Worm (Caenorhabditis elegans) whole organism, late embryonic: Measurements from ENCODE around the gene clec-219.

Source experiments
- T23F11.4 ChIP-seq: fragments of 200-800 bp; sonication (Bioruptor generic); optimal IDR thresholded peaks from 2 replicates; lab custom pipeline; 2018; ENCODE audit warnings: mild to moderate bottlenecking, missing genetic modification characterization, missing compliant biosample characterization
- ceh-22 ChIP-seq: sonication (generic microtip); optimal IDR thresholded peaks from 2 replicates; lab custom pipeline; 2017; ENCODE audit warnings: missing biosample characterization, missing genetic modification characterization
- ceh-24 ChIP-seq: sonication (generic microtip); optimal IDR thresholded peaks from 2 replicates; lab custom pipeline; 2016; ENCODE audit warnings: mild to moderate bottlenecking, missing genetic modification characterization, missing compliant biosample characterization
- ceh-48 ChIP-seq: sonication (generic microtip); optimal IDR thresholded peaks from 2 replicates; lab custom pipeline; 2016; ENCODE audit warnings: missing genetic modification characterization, inconsistent platforms, missing compliant biosample characterization
- ceh-6 ChIP-seq: fragments of 200-800 bp; sonication (Bioruptor generic); optimal IDR thresholded peaks from 2 replicates; lab custom pipeline; 2018; ENCODE audit warnings: mild to moderate bottlenecking, missing genetic modification characterization, missing compliant biosample characterization
- ceh-9 ChIP-seq: sonication (generic microtip); optimal IDR thresholded peaks from 2 replicates; lab custom pipeline; 2016; ENCODE audit warnings: mild to moderate bottlenecking, missing genetic modification characterization, inconsistent platforms, missing compliant biosample characterization
- che-1 ChIP-seq: sonication (generic microtip); optimal IDR thresholded peaks from 2 replicates; lab custom pipeline; 2016; ENCODE audit warnings: mild to moderate bottlenecking, missing genetic modification characterization, missing compliant biosample characterization
- dve-1 ChIP-seq: sonication (generic microtip); optimal IDR thresholded peaks from 2 replicates; lab custom pipeline; 2017; ENCODE audit warnings: antibody characterized with exemption, mild to moderate bottlenecking, missing genetic modification characterization, missing compliant biosample characterization
- elt-2 ChIP-seq: sonication (generic microtip); optimal IDR thresholded peaks from 2 replicates; lab custom pipeline; 2016; ENCODE audit warnings: missing genetic modification reagents, missing genetic modification characterization, missing compliant biosample characterization
- hlh-13 ChIP-seq: fragments of 200-800 bp; sonication (Bioruptor generic); optimal IDR thresholded peaks from 2 replicates; lab custom pipeline; 2018; ENCODE audit warnings: mild to moderate bottlenecking, missing genetic modification characterization, missing compliant biosample characterization
- hlh-6 ChIP-seq: sonication (generic microtip); optimal IDR thresholded peaks from 2 replicates; lab custom pipeline; 2016; ENCODE audit warnings: missing genotype, missing genetic modification characterization, missing compliant biosample characterization
- hlh-8 ChIP-seq: sonication (generic microtip); optimal IDR thresholded peaks from 2 replicates; lab custom pipeline; 2016; ENCODE audit warnings: missing genotype, missing genetic modification characterization, missing compliant biosample characterization
- madf-2 ChIP-seq: sonication (generic microtip); optimal IDR thresholded peaks from 2 replicates; lab custom pipeline; 2017; ENCODE audit warnings: missing genetic modification characterization, missing compliant biosample characterization
- nfya-1 ChIP-seq: sonication (generic microtip); optimal IDR thresholded peaks from 2 replicates; lab custom pipeline; 2017; ENCODE audit warnings: missing genetic modification characterization, mild to moderate bottlenecking, missing compliant biosample characterization, antibody characterized with exemption, moderate library complexity
- nhr-11 ChIP-seq: fragments of 150-350 bp; optimal IDR thresholded peaks from 2 replicates; lab custom pipeline; 2014; ENCODE audit warnings: missing biosample characterization, missing genetic modification characterization
- nhr-232 ChIP-seq: sonication (generic microtip); optimal IDR thresholded peaks from 2 replicates; lab custom pipeline; 2016; ENCODE audit warnings: missing genetic modification characterization, missing compliant biosample characterization
- npax-4 ChIP-seq: sonication (generic microtip); optimal IDR thresholded peaks from 2 replicates; lab custom pipeline; 2016; ENCODE audit warnings: missing genetic modification characterization, missing compliant biosample characterization
- pag-3 ChIP-seq: sonication (generic microtip); optimal IDR thresholded peaks from 2 replicates; lab custom pipeline; 2016; ENCODE audit warnings: missing compliant biosample characterization, missing genetic modification characterization, borderline replicate concordance
- pax-1 ChIP-seq: fragments of 150-350 bp; optimal IDR thresholded peaks from 2 replicates; lab custom pipeline; 2014; ENCODE audit warnings: missing biosample characterization, missing genetic modification characterization
- pqm-1 ChIP-seq: sonication (generic microtip); optimal IDR thresholded peaks from 2 replicates; lab custom pipeline; 2016; ENCODE audit warnings: missing genetic modification characterization, missing compliant biosample characterization
- rnt-1 ChIP-seq: sonication (generic microtip); optimal IDR thresholded peaks from 2 replicates; lab custom pipeline; 2016; ENCODE audit warnings: missing genetic modification characterization, missing compliant biosample characterization
- sdc-2 ChIP-seq: sonication (generic microtip); optimal IDR thresholded peaks from 2 replicates; lab custom pipeline; 2016; ENCODE audit warnings: missing genotype, missing genetic modification characterization, missing compliant biosample characterization
- syd-9 ChIP-seq: sonication (generic microtip); optimal IDR thresholded peaks from 2 replicates; lab custom pipeline; 2016; ENCODE audit warnings: mild to moderate bottlenecking, missing genetic modification characterization, moderate library complexity, missing compliant biosample characterization
- tbx-7 ChIP-seq: sonication (generic microtip); optimal IDR thresholded peaks from 2 replicates; lab custom pipeline; 2016; ENCODE audit warnings: missing genotype, missing genetic modification characterization, missing compliant biosample characterization
- ttx-3 ChIP-seq: sonication (generic microtip); optimal IDR thresholded peaks from 2 replicates; lab custom pipeline; 2016; ENCODE audit warnings: missing genetic modification reagents, missing genetic modification characterization, missing compliant biosample characterization
- unc-3 ChIP-seq, 2 experiments: fragments of 200-800 bp in 1 of 2; sonication (Bioruptor generic) in 1 of 2; sonication (generic microtip) in 1 of 2; conservative IDR thresholded peaks in 1 of 2; optimal IDR thresholded peaks in 1 of 2; 2 replicates each; pipeline versions ENCODE4 v1.3.6 to Lab custom; 2016 to 2022; ENCODE audit warnings: missing compliant biosample characterization in 2 of 2, missing genetic modification characterization in 2 of 2, missing genetic modification reagents in 1 of 2
- unc-55 ChIP-seq: sonication (generic microtip); optimal IDR thresholded peaks from 2 replicates; lab custom pipeline; 2017; ENCODE audit warnings: missing biosample characterization, missing genetic modification reagents, missing genetic modification characterization
- zip-5 ChIP-seq: sonication (generic microtip); optimal IDR thresholded peaks from 2 replicates; lab custom pipeline; 2016; ENCODE audit warnings: missing genetic modification characterization, missing compliant biosample characterization

clec-219 gene

ce11 chrV:8358702-8359101, 40.5 kb downstream of the clec-219 start:
- TF ChIP-seq pqm-1 = no peak
- TF ChIP-seq, all 69 proteins: peak for 0

- TF ChIP-seq T23F11.4 (GFP tag; lab: Kevin White, UChicago) = no peak
- TF ChIP-seq pax-1 = no peak
- no peak for TF ChIP-seq unc-55 (GFP tag; lab: Kevin White, UChicago)
- no peak for TF ChIP-seq madf-2 (tag; lab: Kevin White, UChicago)
- no peak for TF ChIP-seq rnt-1
- no peak for TF ChIP-seq nhr-11 (tag; lab: Kevin White, UChicago)
- TF ChIP-seq pag-3 (tag; lab: Kevin White, UChicago) = no peak
- TF ChIP-seq nfya-1 (tag; lab: Kevin White, UChicago) = peak; percentile 27
- TF ChIP-seq ceh-6 (GFP tag; lab: Kevin White, UChicago) = no peak
- no peak for TF ChIP-seq hlh-13 (GFP tag; lab: Kevin White, UChicago)
- no peak for TF ChIP-seq sdc-2 (tag; lab: Kevin White, UChicago)
- TF ChIP-seq elt-2 (tag; lab: Kevin White, UChicago) = peak; percentile 36
Measured at ce11 chrV:8359113-8359564, 40.9 kb downstream of the clec-219 start, which contains the start of gene mpdu-1. mpdu-1 (minus strand) TSS chrV:8359163.

ce11 chrV:8359792-8360191, 41.6 kb downstream of the clec-219 start, which contains the start of gene F38E1.6:
F38E1.6 (plus strand) TSS chrV:8360092.
- TF ChIP-seq ttx-3 (no peak), tbx-7 (no peak), unc-55 (GFP tag; lab: Kevin White, UChicago) (no peak), ceh-6 (GFP tag; lab: Kevin White, UChicago) (no peak), syd-9 (tag; lab: Kevin White, UChicago) (no peak), npax-4 (tag; lab: Kevin White, UChicago) (no peak)

- TF ChIP-seq ceh-22 (no peak), ceh-48 (tag; lab: Kevin White, UChicago) (no peak), hlh-8 (tag; lab: Kevin White, UChicago) (no peak), unc-3 (GFP tag; conservative IDR thresholded peaks at IDR 0.05; lab: Robert Waterston, UW) (no peak), unc-3 (tag; optimal IDR thresholded peaks at IDR 0.05; lab: Kevin White, UChicago) (no peak), zip-5 (tag; lab: Kevin White, UChicago) (no peak), dve-1 (tag; lab: Kevin White, UChicago) (no peak), rnt-1 (no peak), nhr-232 (tag; lab: Kevin White, UChicago) (no peak), che-1 (tag; lab: Kevin White, UChicago) (no peak), ceh-9 (tag; lab: Kevin White, UChicago) (no peak), ceh-24 (tag; lab: Kevin White, UChicago) (no peak), hlh-6 (tag; lab: Kevin White, UChicago) (no peak), T23F11.4 (GFP tag; lab: Kevin White, UChicago) (no peak)
Measured at ce11 chrV:8370705-8371104, 52.5 kb downstream of the clec-219 start, which contains the start of gene gpa-2. gpa-2 (plus strand) TSS chrV:8371005.
